Worm (Caenorhabditis elegans) whole organism, dauer: Measurements from ENCODE around the gene egl-15.

Experiments
- unc-62 ChIP-seq: sonication (generic microtip); optimal IDR thresholded peaks from 2 replicates; lab custom pipeline; 2017; ENCODE audit warnings: missing biosample characterization, missing genetic modification reagents, missing genetic modification characterization

Gene egl-15

ce11 chrX:11003701-11004100, 12.5 kb upstream of the egl-15 start:
- TF ChIP-seq unc-62 (GFP tag; lab: Kevin White, UChicago): no peak

ce11 chrX:11007393-11007792, 8.8 kb upstream of the egl-15 start:
- TF ChIP-seq unc-62 (GFP tag; lab: Kevin White, UChicago): no peak

- no peak for TF ChIP-seq unc-62 (GFP tag; lab: Kevin White, UChicago)
These were observed 8.1 kb upstream of the egl-15 start, which contains the start of gene del-5 for ce11 chrX:11008052-11008451. Gene del-5 (minus strand): TSS chrX:11008181.

ce11 chrX:11008954-11009353, 7.2 kb upstream of the egl-15 start, which contains the start of gene ttr-31:
Gene ttr-31 (minus strand): TSS chrX:11009054.
- no peak for TF ChIP-seq unc-62 (GFP tag; lab: Kevin White, UChicago)

- no peak for TF ChIP-seq unc-62 (GFP tag; lab: Kevin White, UChicago)
These were observed 5.6 kb upstream of the egl-15 start, which contains the start of gene F58A3.4 for ce11 chrX:11010565-11010964. Gene F58A3.4 (minus strand): TSS chrX:11010665.

- no peak for TF ChIP-seq unc-62 (GFP tag; lab: Kevin White, UChicago)
These were observed 3.9 kb upstream of the egl-15 start, which contains the start of gene F58A3.3 for ce11 chrX:11012337-11012736. Gene F58A3.3 (plus strand): TSS chrX:11012637.

- no peak for TF ChIP-seq unc-62 (GFP tag; lab: Kevin White, UChicago)
These were observed 1.6 kb upstream of the egl-15 start for ce11 chrX:11014394-11015280.

- no peak for TF ChIP-seq unc-62 (GFP tag; lab: Kevin White, UChicago)
These were observed 12.4 kb downstream of the egl-15 start, which contains the start of gene ldb-1 for ce11 chrX:11028617-11029016. Gene ldb-1 (plus strand): TSS chrX:11028917.

- no peak for TF ChIP-seq unc-62 (GFP tag; lab: Kevin White, UChicago)
These were observed 15.0 kb downstream of the egl-15 start for ce11 chrX:11031047-11031695.

ce11 chrX:11031869-11032268, 15.7 kb downstream of the egl-15 start:
- no peak for TF ChIP-seq unc-62 (GFP tag; lab: Kevin White, UChicago)

ce11 chrX:11032412-11032811, 16.2 kb downstream of the egl-15 start:
- no peak for TF ChIP-seq unc-62 (GFP tag; lab: Kevin White, UChicago)

ce11 chrX:11033128-11033951, 17.1 kb downstream of the egl-15 start:
- TF ChIP-seq unc-62 (GFP tag; lab: Kevin White, UChicago): no peak

ce11 chrX:11033952-11034287, 17.7 kb downstream of the egl-15 start:
- TF ChIP-seq unc-62 (GFP tag; lab: Kevin White, UChicago): no peak

- no peak for TF ChIP-seq unc-62 (GFP tag; lab: Kevin White, UChicago)
These were observed 18.4 kb downstream of the egl-15 start for ce11 chrX:11034430-11035117.

ce11 chrX:11035563-11035962, 19.4 kb downstream of the egl-15 start:
- TF ChIP-seq unc-62 (GFP tag; lab: Kevin White, UChicago): no peak
